Worm (Caenorhabditis elegans) whole organism, early embryonic: ENCODE results near the gene npr-22.

Experiments used
- ama-1 ChIP-seq: fragments of 150-350 bp; optimal IDR thresholded peaks from 2 replicates; lab custom pipeline; 2014
- ceh-36 ChIP-seq: sonication (generic microtip); optimal IDR thresholded peaks from 2 replicates; lab custom pipeline; 2016; ENCODE audit warnings: missing genetic modification characterization, inconsistent platforms, missing compliant biosample characterization
- flt-1 ChIP-seq: fragments of 200-800 bp; sonication (Bioruptor generic); IDR thresholded peaks from 2 replicates; pipeline ENCODE4 v1.3.6; 2022; ENCODE audit warnings: missing genetic modification characterization, missing compliant biosample characterization
- hmg-4 ChIP-seq: fragments of 200-800 bp; sonication (Bioruptor generic); optimal IDR thresholded peaks from 2 replicates; lab custom pipeline; 2018; ENCODE audit warnings: mild to moderate bottlenecking, missing genetic modification characterization, missing compliant biosample characterization
- pes-1 ChIP-seq: fragments of 200-800 bp; sonication (Bioruptor generic); IDR thresholded peaks from 2 replicates; pipeline ENCODE4 v1.3.6; 2022; ENCODE audit warnings: missing genetic modification reagents, missing genetic modification characterization, missing compliant biosample characterization
- scrt-1 ChIP-seq: fragments of 200-800 bp; sonication (Bioruptor generic); IDR thresholded peaks from 2 replicates; pipeline ENCODE4 v1.3.6; 2022; ENCODE audit warnings: missing genetic modification characterization, missing compliant biosample characterization
- tbx-11 ChIP-seq: fragments of 200-800 bp; sonication (Bioruptor generic); IDR thresholded peaks from 2 replicates; pipeline ENCODE4 v1.3.6; 2022; ENCODE audit warnings: missing genetic modification characterization, missing compliant biosample characterization
- tbx-37 ChIP-seq: fragments of 200-800 bp; sonication (Bioruptor generic); conservative IDR thresholded peaks from 2 replicates; pipeline ENCODE4 v1.3.6; 2022; ENCODE audit warnings: missing genetic modification reagents, missing genetic modification characterization, missing compliant biosample characterization

ce11 chrIV:8538659-8539173 is 20.5 kb upstream of the npr-22 start, which contains the start of gene hyl-1:
- TF ChIP-seq flt-1 (GFP tag; lab: Robert Waterston, UW) (no peak), ama-1 (lab: Kevin White, UChicago) (no peak), tbx-37 (no peak), ceh-36 (tag; lab: Kevin White, UChicago) (no peak), pes-1 (GFP tag; lab: Robert Waterston, UW) (no peak), tbx-11 (GFP tag; lab: Robert Waterston, UW) (no peak), hmg-4 (GFP tag; lab: Kevin White, UChicago) (no peak), scrt-1 (GFP tag; lab: Robert Waterston, UW) (no peak)
